Fruit fly (Drosophila melanogaster): ENCODE measurements around the gene Gs1.
A peak's percentile ranks its signal among the peaks of the same experiment; 100 is the strongest.

The Gs1 gene

dm6 chr2L:160581-161452 lies 28.9 kb downstream of the Gs1 start (continued):
- peak; percentile 32 for TF ChIP-seq Max (GFP tag; optimal IDR thresholded peaks at IDR 0.05)
- TF ChIP-seq CG18011 (GFP tag; optimal IDR thresholded peaks at IDR 0.05), result no peak
- peak; percentile 99 for TF ChIP-seq abd-A (tag; optimal IDR thresholded peaks at IDR 0.05)
- TF ChIP-seq cg (GFP tag; optimal IDR thresholded peaks at IDR 0.05), result peak; percentile 91
- TF ChIP-seq CG4424 (GFP tag; optimal IDR thresholded peaks at IDR 0.05), result peak; percentile 52
- TF ChIP-seq CG1792 (GFP tag; optimal IDR thresholded peaks at IDR 0.05), result no peak
- peak; percentile 12 for TF ChIP-seq Dad (GFP tag; optimal IDR thresholded peaks at IDR 0.05)
- TF ChIP-seq stc (GFP tag; IDR thresholded peaks at IDR 0.05), result no peak
- no peak for TF ChIP-seq Dfd (GFP tag; optimal IDR thresholded peaks at IDR 0.05)
- peak; percentile 27 for TF ChIP-seq HLHmδ (GFP tag; optimal IDR thresholded peaks at IDR 0.05)
- TF ChIP-seq NfI (GFP tag; optimal IDR thresholded peaks at IDR 0.05), result peak; percentile 18
- peak; percentile 88 for TF ChIP-seq gro (GFP tag; optimal IDR thresholded peaks at IDR 0.05)
- TF ChIP-seq nom (GFP tag; optimal IDR thresholded peaks at IDR 0.05), result peak; percentile 94
- TF ChIP-seq CG10462 (GFP tag; optimal IDR thresholded peaks at IDR 0.05), result no peak
- no peak for TF ChIP-seq otp (GFP tag; IDR thresholded peaks at IDR 0.05)
- no peak for TF ChIP-seq CG11696 (GFP tag; IDR thresholded peaks at IDR 0.05)
- TF ChIP-seq Chrac-16 (GFP tag; optimal IDR thresholded peaks at IDR 0.05), result no peak
- peak; percentile 48 for TF ChIP-seq Ssrp (tag; optimal IDR thresholded peaks at IDR 0.05)
- no peak for TF ChIP-seq Oli (tag; optimal IDR thresholded peaks at IDR 0.05)
- TF ChIP-seq CTCF (GFP tag; optimal IDR thresholded peaks at IDR 0.05), result no peak
- peak; percentile 39 for TF ChIP-seq CG15479 (GFP tag; optimal IDR thresholded peaks at IDR 0.05)
- peak; percentile 25 for TF ChIP-seq exex (tag; optimal IDR thresholded peaks at IDR 0.05)
- TF ChIP-seq lov (optimal IDR thresholded peaks at IDR 0.05), result no peak
- TF ChIP-seq lov (GFP tag; IDR thresholded peaks at IDR 0.05), result no peak
- peak; percentile 37 for TF ChIP-seq CG9727 (GFP tag; optimal IDR thresholded peaks at IDR 0.05)
- TF ChIP-seq CG32532 (GFP tag; IDR thresholded peaks at IDR 0.05), result no peak
- peak; percentile 91 for TF ChIP-seq CG17359 (tag; optimal IDR thresholded peaks at IDR 0.05)
- TF ChIP-seq CG10147 (GFP tag; optimal IDR thresholded peaks at IDR 0.05), result peak; percentile 62
- TF ChIP-seq prd (optimal IDR thresholded peaks at IDR 0.05), result no peak
- no peak for TF ChIP-seq prd (GFP tag; IDR thresholded peaks at IDR 0.05)
- TF ChIP-seq YL-1 (GFP tag; optimal IDR thresholded peaks at IDR 0.05), result peak; percentile 26
- TF ChIP-seq chm (GFP tag; IDR thresholded peaks at IDR 0.05), result no peak
- no peak for TF ChIP-seq CG31441 (GFP tag; IDR thresholded peaks at IDR 0.05)
- peak; percentile 9 to 47 for TF ChIP-seq Pdp1 (GFP tag; optimal IDR thresholded peaks at IDR 0.05)
- no peak for TF ChIP-seq CG1024 (GFP tag; IDR thresholded peaks at IDR 0.05)
- TF ChIP-seq ftz-f1 (GFP tag; optimal IDR thresholded peaks at IDR 0.05), result peak; percentile 50
- TF ChIP-seq CG8765 (GFP tag; IDR thresholded peaks at IDR 0.05), result no peak
- TF ChIP-seq lilli (GFP tag; optimal IDR thresholded peaks at IDR 0.05), result peak; percentile 23
- no peak for TF ChIP-seq CG3847 (GFP tag; IDR thresholded peaks at IDR 0.05)
- peak in 1 of 2 experiments; percentile 27 for TF ChIP-seq insv (GFP tag; optimal IDR thresholded peaks at IDR 0.05)
- peak; percentile 14 for TF ChIP-seq Camta (GFP tag; optimal IDR thresholded peaks at IDR 0.05)
- peak; percentile 11 for TF ChIP-seq CG10979 (tag; optimal IDR thresholded peaks at IDR 0.05)
- peak; percentile 7 for TF ChIP-seq HmgD (GFP tag; optimal IDR thresholded peaks at IDR 0.05)
- TF ChIP-seq hkb (optimal IDR thresholded peaks at IDR 0.05), result no peak
- TF ChIP-seq hkb (GFP tag; IDR thresholded peaks at IDR 0.05), result no peak
- no peak for TF ChIP-seq usp (GFP tag; optimal IDR thresholded peaks at IDR 0.05)
- no peak for TF ChIP-seq Hmx (GFP tag; optimal IDR thresholded peaks at IDR 0.05)
- no peak for TF ChIP-seq D19A (tag; optimal IDR thresholded peaks at IDR 0.05)
- no peak for TF ChIP-seq CG4820 (GFP tag; optimal IDR thresholded peaks at IDR 0.05)
- TF ChIP-seq Lpt (GFP tag; optimal IDR thresholded peaks at IDR 0.05), result peak; percentile 34
- TF ChIP-seq Hand (GFP tag; optimal IDR thresholded peaks at IDR 0.05), result peak; percentile 28

Measured in whole organism, embryonic.